Fruit fly (Drosophila melanogaster): ENCODE measurements around the gene pad.

pad gene

DNA sequence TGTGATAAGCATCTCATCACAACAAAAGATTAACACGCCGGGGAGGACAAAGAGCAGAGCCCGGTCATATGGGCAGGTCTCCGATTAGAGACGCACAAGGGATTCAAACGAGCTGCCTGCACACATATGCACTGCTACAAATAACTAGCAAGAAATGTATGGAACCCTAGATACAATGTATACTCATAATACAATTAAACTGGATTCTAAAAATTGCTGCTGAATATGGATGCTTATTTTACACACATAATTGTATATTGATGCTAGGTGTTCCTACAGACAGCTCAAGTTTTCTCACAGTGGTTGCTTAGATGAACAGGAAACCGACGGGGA, 5.1 kb upstream of the pad start (continued):
- 0 out of 2 replicates have a peak, but pooled peaks have one; percentile 27 for TF ChIP-seq dati (GFP tag; IDR thresholded peaks at IDR 0.05)
- TF ChIP-seq B-H1 (GFP tag; IDR thresholded peaks at IDR 0.05): no peak
- TF ChIP-seq Antp (GFP tag; optimal IDR thresholded peaks at IDR 0.05): peak; percentile 48
- peak; percentile 48 for TF ChIP-seq CG12219 (GFP tag; optimal IDR thresholded peaks at IDR 0.05)
- no peak for TF ChIP-seq CG13624 (GFP tag; optimal IDR thresholded peaks at IDR 0.05)
- TF ChIP-seq knrl (GFP tag; IDR thresholded peaks at IDR 0.05; ENCODE audit: partially characterized antibody): no peak
- peak; percentile 51 for TF ChIP-seq btn (GFP tag; optimal IDR thresholded peaks at IDR 0.05)
- no peak for TF ChIP-seq Hey (tag; optimal IDR thresholded peaks at IDR 0.05)
- TF ChIP-seq Drgx (GFP tag; IDR thresholded peaks at IDR 0.05): peak; percentile 51; the same call in 1 of the 2 replicates
- no peak for TF ChIP-seq MTF-1 (GFP tag; optimal IDR thresholded peaks at IDR 0.05; ENCODE audit: borderline replicate concordance)
- no peak for TF ChIP-seq CG2120 (GFP tag; optimal IDR thresholded peaks at IDR 0.05)
- TF ChIP-seq gsb-n (tag; optimal IDR thresholded peaks at IDR 0.05): peak; percentile 85
- TF ChIP-seq nerfin-2 (GFP tag; IDR thresholded peaks at IDR 0.05; ENCODE audit: partially characterized antibody): no peak
- no peak for TF ChIP-seq bigmax (GFP tag; optimal IDR thresholded peaks at IDR 0.05)
- peak; percentile 57 for TF ChIP-seq CG7839 (tag; optimal IDR thresholded peaks at IDR 0.05)
- TF ChIP-seq mirr (GFP tag; optimal IDR thresholded peaks at IDR 0.05): no peak
- no peak for TF ChIP-seq Mrtf (GFP tag; IDR thresholded peaks at IDR 0.05)
- no peak for TF ChIP-seq shn (GFP tag; optimal IDR thresholded peaks at IDR 0.05)
- TF ChIP-seq CG9437 (GFP tag; optimal IDR thresholded peaks at IDR 0.05): no peak
- TF ChIP-seq tna (GFP tag; IDR thresholded peaks at IDR 0.05; ENCODE audit: partially characterized antibody): no peak
- TF ChIP-seq PHDP (tag; optimal IDR thresholded peaks at IDR 0.05): no peak
- no peak for TF ChIP-seq cg (GFP tag; optimal IDR thresholded peaks at IDR 0.05)
- TF ChIP-seq CG7372 (GFP tag; IDR thresholded peaks at IDR 0.05): no peak
- TF ChIP-seq CG10959 (GFP tag; IDR thresholded peaks at IDR 0.05): peak; percentile 77
- TF ChIP-seq nmo (GFP tag; optimal IDR thresholded peaks at IDR 0.05): peak; percentile 61
- TF ChIP-seq CG4424 (GFP tag; optimal IDR thresholded peaks at IDR 0.05): peak; percentile 76
- no peak for TF ChIP-seq pzg (GFP tag; optimal IDR thresholded peaks at IDR 0.05)
- TF ChIP-seq wek (GFP tag; optimal IDR thresholded peaks at IDR 0.05): no peak
- TF ChIP-seq CG14965 (GFP tag; optimal IDR thresholded peaks at IDR 0.05; ENCODE audit: borderline replicate concordance): no peak
- TF ChIP-seq hkb (optimal IDR thresholded peaks at IDR 0.05): no peak
- TF ChIP-seq hkb (GFP tag; IDR thresholded peaks at IDR 0.05): 0 out of 2 replicates have a peak, but pooled peaks have one; percentile 20
- TF ChIP-seq ems (GFP tag; optimal IDR thresholded peaks at IDR 0.05): no peak
- no peak for TF ChIP-seq Adf1 (GFP tag; IDR thresholded peaks at IDR 0.05)
- peak; percentile 40 for TF ChIP-seq Xbp1 (GFP tag; optimal IDR thresholded peaks at IDR 0.05)
- TF ChIP-seq CG42726 (GFP tag; IDR thresholded peaks at IDR 0.05; ENCODE audit: partially characterized antibody): no peak
- TF ChIP-seq CG15696 (tag; optimal IDR thresholded peaks at IDR 0.05): peak; percentile 88
- TF ChIP-seq Hsf (GFP tag; optimal IDR thresholded peaks at IDR 0.05): peak; percentile 46
- TF ChIP-seq chn (GFP tag; optimal IDR thresholded peaks at IDR 0.05): peak; percentile 75
- TF ChIP-seq CHES-1-like (GFP tag; optimal IDR thresholded peaks at IDR 0.05): peak; percentile 26
- no peak for TF ChIP-seq vnd (GFP tag; IDR thresholded peaks at IDR 0.05; ENCODE audit: partially characterized antibody)
- TF ChIP-seq tgo (GFP tag; IDR thresholded peaks at IDR 0.05): peak; percentile 16; the same call in 1 of the 3 replicates
- TF ChIP-seq CG8924 (tag; optimal IDR thresholded peaks at IDR 0.05): peak; percentile 76
- no peak for TF ChIP-seq Sox100B (GFP tag; optimal IDR thresholded peaks at IDR 0.05)
- TF ChIP-seq CG10654 (GFP tag; optimal IDR thresholded peaks at IDR 0.05): peak; percentile 13
- no peak for TF ChIP-seq CG17186 (GFP tag; optimal IDR thresholded peaks at IDR 0.05)
- peak; percentile 2 for TF ChIP-seq CG1529 (GFP tag; optimal IDR thresholded peaks at IDR 0.05)
- TF ChIP-seq CG6272 (GFP tag; IDR thresholded peaks at IDR 0.05): 0 out of 2 replicates have a peak, but pooled peaks have one; percentile 27
- TF ChIP-seq crp (GFP tag; optimal IDR thresholded peaks at IDR 0.05): no peak
- no peak for TF ChIP-seq sens-2 (GFP tag; IDR thresholded peaks at IDR 0.05)
- TF ChIP-seq Bgb (GFP tag; IDR thresholded peaks at IDR 0.05; ENCODE audit: partially characterized antibody): no peak
- TF ChIP-seq schlank (tag; optimal IDR thresholded peaks at IDR 0.05): no peak
